Worm (Caenorhabditis elegans) whole organism, L4 larva: ENCODE data around the gene T24D5.4.

Experiments
- F10B5.3 ChIP-seq: sonication (generic microtip); optimal IDR thresholded peaks from 2 replicates; lab custom pipeline; 2016; ENCODE audit warnings: mild to moderate bottlenecking, missing genetic modification characterization, missing compliant biosample characterization
- F37D6.2 ChIP-seq: sonication (generic microtip); optimal IDR thresholded peaks from 2 replicates; lab custom pipeline; 2016; ENCODE audit warnings: mild to moderate bottlenecking, missing genetic modification characterization, missing compliant biosample characterization
- T26A8.4 ChIP-seq: fragments of 200-800 bp; sonication (Bioruptor generic); IDR thresholded peaks from 2 replicates; pipeline ENCODE4 v1.3.6; 2022; ENCODE audit warnings: missing genetic modification characterization, missing compliant biosample characterization
- Y48G9A.11 ChIP-seq: fragments of 200-800 bp; sonication (Bioruptor generic); IDR thresholded peaks from 2 replicates; pipeline ENCODE4 v1.3.6; 2022; ENCODE audit warnings: missing genetic modification reagents, missing genetic modification characterization, missing compliant biosample characterization
- ZK546.5 ChIP-seq, 2 experiments: sonication (generic microtip); optimal IDR thresholded peaks; 2 replicates each; lab custom pipeline; 2017; ENCODE audit warnings: missing biosample characterization in 2 of 2, missing genetic modification characterization in 2 of 2
- aha-1 ChIP-seq: fragments of 150-350 bp; peaks from one replicate; lab custom pipeline; 2014; ENCODE audit warnings: missing biosample characterization, missing genetic modification characterization
- attf-4 ChIP-seq: sonication (generic microtip); optimal IDR thresholded peaks from 3 replicates; lab custom pipeline; 2017; ENCODE audit warnings: missing biosample characterization, missing genetic modification characterization
- ceh-20 ChIP-seq: fragments of 200-800 bp; sonication (Bioruptor generic); IDR thresholded peaks from 2 replicates; pipeline ENCODE4 v1.3.6; 2022; ENCODE audit warnings: missing genetic modification reagents, missing genetic modification characterization, missing compliant biosample characterization
- ceh-62 ChIP-seq: sonication (generic microtip); optimal IDR thresholded peaks from 2 replicates; lab custom pipeline; 2017; ENCODE audit warnings: missing biosample characterization, missing genetic modification characterization
- ces-1 ChIP-seq: fragments of 150-350 bp; sonication (generic microtip); optimal IDR thresholded peaks from 4 replicates; lab custom pipeline; 2014; ENCODE audit warnings: missing biosample characterization, missing genetic modification reagents, missing genetic modification characterization
- cey-2 ChIP-seq: sonication (generic microtip); optimal IDR thresholded peaks from 3 replicates; lab custom pipeline; 2017; ENCODE audit warnings: missing genetic modification characterization, mild to moderate bottlenecking, missing compliant biosample characterization, antibody characterized with exemption, borderline replicate concordance; ENCODE audit not compliant: insufficient read depth
- daf-16 ChIP-seq, 3 experiments: sonication (generic microtip); optimal IDR thresholded peaks; 2 replicates each; lab custom pipeline; 2016 to 2017; ENCODE audit warnings: missing genetic modification characterization in 3 of 3, missing genetic modification reagents in 3 of 3, mild to moderate bottlenecking in 2 of 3, missing compliant biosample characterization in 2 of 3, missing biosample characterization in 1 of 3, moderate library complexity in 1 of 3
- dmd-6 ChIP-seq: fragments of 200-800 bp; sonication (Bioruptor generic); IDR thresholded peaks from 2 replicates; pipeline ENCODE4 v1.3.6; 2022; ENCODE audit warnings: missing genetic modification reagents, missing genetic modification characterization, missing compliant biosample characterization
- egl-43 ChIP-seq: fragments of 200-800 bp; sonication (Bioruptor generic); IDR thresholded peaks from 2 replicates; pipeline ENCODE4 v1.3.6; 2022; ENCODE audit warnings: missing genetic modification reagents, missing genetic modification characterization, missing compliant biosample characterization
- fkh-10 ChIP-seq: fragments of 150-350 bp; optimal IDR thresholded peaks from 2 replicates; lab custom pipeline; 2014; ENCODE audit warnings: missing biosample characterization, missing genetic modification reagents, missing genetic modification characterization
- hif-1 ChIP-seq, 2 experiments: sonication (generic microtip); optimal IDR thresholded peaks; 2 replicates each; lab custom pipeline; 2016 to 2017; ENCODE audit warnings: missing compliant biosample characterization in 2 of 2, missing genetic modification characterization in 2 of 2, missing genetic modification reagents in 2 of 2, missing genotype in 2 of 2, mild to moderate bottlenecking in 1 of 2
- hlh-11 ChIP-seq: fragments of 200-800 bp; sonication (Bioruptor generic); optimal IDR thresholded peaks from 2 replicates; lab custom pipeline; 2018; ENCODE audit warnings: mild to moderate bottlenecking, missing genetic modification characterization, missing compliant biosample characterization
- hlh-30 ChIP-seq: sonication (generic microtip); optimal IDR thresholded peaks from 2 replicates; lab custom pipeline; 2017; ENCODE audit warnings: antibody characterized with exemption, mild to moderate bottlenecking, missing genetic modification characterization, missing compliant biosample characterization; ENCODE audit not compliant: insufficient read depth
- hmg-1.1 ChIP-seq: fragments of 200-800 bp; sonication (Bioruptor generic); IDR thresholded peaks from 2 replicates; pipeline ENCODE4 v1.3.6; 2022; ENCODE audit warnings: missing genetic modification reagents, missing genetic modification characterization, missing compliant biosample characterization
- jun-1 ChIP-seq: fragments of 150-350 bp; optimal IDR thresholded peaks from 2 replicates; lab custom pipeline; 2014; ENCODE audit warnings: missing biosample characterization, missing genetic modification reagents, missing genetic modification characterization
- lin-1 ChIP-seq: fragments of 200-800 bp; sonication (Bioruptor generic); IDR thresholded peaks from 2 replicates; pipeline ENCODE4 v1.3.6; 2022; ENCODE audit warnings: missing genetic modification reagents, missing genetic modification characterization, missing compliant biosample characterization
- lir-3 ChIP-seq: sonication (generic microtip); optimal IDR thresholded peaks from 2 replicates; lab custom pipeline; 2016; ENCODE audit warnings: mild to moderate bottlenecking, missing genetic modification characterization, missing compliant biosample characterization
- lsy-2 ChIP-seq, 2 experiments: fragments of 150-350 bp in 1 of 2; sonication (generic microtip) in 1 of 2; optimal IDR thresholded peaks; 2 replicates each; lab custom pipeline; 2014 to 2017; ENCODE audit warnings: missing biosample characterization in 2 of 2, missing genetic modification characterization in 2 of 2
- madf-9 ChIP-seq: fragments of 200-800 bp; sonication (Bioruptor generic); conservative IDR thresholded peaks from 2 replicates; pipeline ENCODE4 v1.3.6; 2022; ENCODE audit warnings: missing genetic modification reagents, missing genetic modification characterization, missing compliant biosample characterization
- mdl-1 ChIP-seq, 2 experiments: fragments of 150-350 bp in 1 of 2; sonication (generic microtip) in 1 of 2; optimal IDR thresholded peaks; 2 replicates each; lab custom pipeline; 2014 to 2017; ENCODE audit warnings: missing biosample characterization in 2 of 2, missing genetic modification characterization in 2 of 2
- mdt-29 ChIP-seq: fragments of 200-800 bp; sonication (Bioruptor generic); IDR thresholded peaks from 2 replicates; pipeline ENCODE4 v1.3.6; 2022; ENCODE audit warnings: missing genetic modification reagents, missing genetic modification characterization, missing compliant biosample characterization
- mep-1 ChIP-seq: fragments of 150-350 bp; sonication (generic microtip); optimal IDR thresholded peaks from 3 replicates; lab custom pipeline; 2014; ENCODE audit warnings: missing biosample characterization, missing genetic modification characterization
- mxl-2 ChIP-seq: fragments of 200-800 bp; sonication (Bioruptor generic); conservative IDR thresholded peaks from 2 replicates; pipeline ENCODE4 v1.3.6; 2022; ENCODE audit warnings: missing genetic modification reagents, missing genetic modification characterization, missing compliant biosample characterization
- mxl-3 ChIP-seq: fragments of 200-800 bp; sonication (Bioruptor generic); optimal IDR thresholded peaks from 2 replicates; lab custom pipeline; 2018; ENCODE audit warnings: mild to moderate bottlenecking, missing genetic modification characterization, missing compliant biosample characterization
- nhr-10 ChIP-seq: fragments of 150-350 bp; optimal IDR thresholded peaks from 2 replicates; lab custom pipeline; 2014; ENCODE audit warnings: missing biosample characterization, missing genetic modification characterization
- nhr-28 ChIP-seq: fragments of 150-350 bp; optimal IDR thresholded peaks from 2 replicates; lab custom pipeline; 2014; ENCODE audit warnings: missing biosample characterization, missing genetic modification characterization
- pha-4 ChIP-seq, 2 experiments: fragments of 150-350 bp in 1 of 2; fragments of 200-800 bp in 1 of 2; sonication (Bioruptor generic) in 1 of 2; IDR thresholded peaks in 1 of 2; optimal IDR thresholded peaks in 1 of 2; 2 replicates each; pipeline versions ENCODE4 v1.3.6 to Lab custom; 2014 to 2022; ENCODE audit warnings: missing genetic modification characterization in 2 of 2, missing genetic modification reagents in 2 of 2, missing biosample characterization in 1 of 2, missing compliant biosample characterization in 1 of 2
- php-3 ChIP-seq: fragments of 200-800 bp; sonication (Bioruptor generic); IDR thresholded peaks from 2 replicates; pipeline ENCODE4 v1.3.6; 2022; ENCODE audit warnings: missing genetic modification reagents, missing genetic modification characterization, missing compliant biosample characterization
- rbr-2 ChIP-seq: sonication (generic microtip); optimal IDR thresholded peaks from 2 replicates; lab custom pipeline; 2016; ENCODE audit warnings: missing genotype, missing genetic modification characterization, missing compliant biosample characterization
- set-16 ChIP-seq: fragments of 200-800 bp; sonication (Bioruptor generic); IDR thresholded peaks from 2 replicates; pipeline ENCODE4 v1.3.6; 2022; ENCODE audit warnings: missing genetic modification reagents, missing genetic modification characterization, missing compliant biosample characterization
- spr-1 ChIP-seq: sonication (generic microtip); optimal IDR thresholded peaks from 2 replicates; lab custom pipeline; 2016; ENCODE audit warnings: mild to moderate bottlenecking, missing genetic modification characterization, missing compliant biosample characterization

T24D5.4 gene

ce11 chrX:12627797-12628196, 30.8 kb downstream of the T24D5.4 start (continued):
- TF ChIP-seq F37D6.2 (tag; lab: Kevin White, UChicago) (no peak), rbr-2 (tag; lab: Kevin White, UChicago) (no peak), mxl-2 (peak; percentile 54; the same call in 1 of the 2 replicates)

- TF ChIP-seq daf-16 (GFP tag; optimal IDR thresholded peaks at IDR 0.05; lab: Kevin White, UChicago) (no peak), daf-16 (tag; optimal IDR thresholded peaks at IDR 0.05; lab: Kevin White, UChicago) (no peak), rbr-2 (tag; lab: Kevin White, UChicago) (peak; percentile 22), jun-1 (tag; lab: Kevin White, UChicago) (no peak), hlh-30 (tag; lab: Kevin White, UChicago) (peak; percentile 77), set-16 (GFP tag; lab: Robert Waterston, UW) (peak; percentile 61), mxl-3 (GFP tag; lab: Kevin White, UChicago) (peak; percentile 4), hmg-1.1 (peak; percentile 71), hlh-11 (peak; percentile 18), Y48G9A.11 (peak; percentile 28; the same call in 1 of the 2 replicates), fkh-10 (GFP tag; lab: Kevin White, UChicago) (peak; percentile 74), dmd-6 (GFP tag; lab: Robert Waterston, UW) (peak; percentile 8; the same call in 1 of the 2 replicates), mdl-1 (tag; optimal IDR thresholded peaks at IDR 0.05; lab: Kevin White, UChicago) (peak; percentile 63 to 84), php-3 (GFP tag; lab: Robert Waterston, UW) (no peak), madf-9 (no peak), aha-1 (tag; lab: Kevin White, UChicago) (peak; percentile 87), lin-1 (GFP tag; lab: Robert Waterston, UW) (0 out of 2 replicates have a peak, but pooled peaks have one; percentile 19), mep-1 (tag; lab: Kevin White, UChicago) (peak; percentile 33), egl-43 (GFP tag; lab: Robert Waterston, UW) (peak; percentile 54; the same call in 1 of the 2 replicates), hif-1 (tag; optimal IDR thresholded peaks at IDR 0.05; lab: Kevin White, UChicago) (peak in 1 of 2 experiments; percentile 18)
- TF ChIP-seq, all 104 proteins: peak for 15
Measured at ce11 chrX:12629257-12629656, 32.3 kb downstream of the T24D5.4 start.

ce11 chrX:12630005-12630404, 33.0 kb downstream of the T24D5.4 start:
- TF ChIP-seq T26A8.4: no peak
- no peak for TF ChIP-seq ceh-20 (GFP tag; lab: Robert Waterston, UW)
- TF ChIP-seq attf-4 (tag; lab: Kevin White, UChicago): no peak
- no peak for TF ChIP-seq lir-3 (tag; lab: Kevin White, UChicago)
- TF ChIP-seq ces-1 (GFP tag; lab: Kevin White, UChicago): no peak
- TF ChIP-seq lsy-2 (tag; optimal IDR thresholded peaks at IDR 0.05; lab: Kevin White, UChicago): no peak
- no peak for TF ChIP-seq pha-4 (GFP tag; IDR thresholded peaks at IDR 0.05; lab: Robert Waterston, UW)
- peak; percentile 83 for TF ChIP-seq pha-4 (tag; optimal IDR thresholded peaks at IDR 0.05; lab: Kevin White, UChicago)
- TF ChIP-seq ZK546.5 (tag; optimal IDR thresholded peaks at IDR 0.05; lab: Kevin White, UChicago): no peak
- no peak for TF ChIP-seq spr-1 (tag; lab: Kevin White, UChicago)
- TF ChIP-seq F10B5.3: no peak
- peak; percentile 38 for TF ChIP-seq hlh-30 (tag; lab: Kevin White, UChicago)
- TF ChIP-seq nhr-10: no peak
- no peak for TF ChIP-seq ceh-62 (tag; lab: Kevin White, UChicago)
- TF ChIP-seq mdt-29 (GFP tag; lab: Robert Waterston, UW): no peak
- no peak for TF ChIP-seq aha-1 (tag; lab: Kevin White, UChicago)
- peak in 1 of 2 experiments; percentile 13 for TF ChIP-seq daf-16 (GFP tag; optimal IDR thresholded peaks at IDR 0.05; lab: Kevin White, UChicago)
- no peak for TF ChIP-seq daf-16 (tag; optimal IDR thresholded peaks at IDR 0.05; lab: Kevin White, UChicago)
- TF ChIP-seq cey-2 (tag; lab: Kevin White, UChicago): no peak
- TF ChIP-seq nhr-28: no peak
- TF ChIP-seq F37D6.2 (tag; lab: Kevin White, UChicago): no peak
